Fruit fly (Drosophila melanogaster) Kc167 (cell line): ENCODE measurements around the gene CG11396.

ENCODE experiments used
- h ChIP-seq: fragments of >200 bp; optimal IDR thresholded peaks from 3 replicates; lab custom pipeline; 2018; ENCODE audit warnings: missing external identifiers
- psq ChIP-seq: fragments of >200 bp; optimal IDR thresholded peaks from 2 replicates; lab custom pipeline; 2017; ENCODE audit warnings: missing external identifiers
- ttk ChIP-seq: sonication (Bioruptor generic); optimal IDR thresholded peaks from 2 replicates; lab custom pipeline; 2017; ENCODE audit warnings: missing external identifiers

dm6 chr3L:20758583-20758982, 29.4 kb downstream of the CG11396 start, which contains the start of gene CG43251:
- TF ChIP-seq h (lab: Kevin White, UChicago): no peak
- TF ChIP-seq psq (lab: Kevin White, UChicago): no peak
- no peak for TF ChIP-seq ttk (lab: Kevin White, UChicago)
